Worm (Caenorhabditis elegans) whole organism, young adult: ENCODE results near the gene F26A1.4.

Experiments used
- F10E7.11 ChIP-seq: sonication (generic microtip); optimal IDR thresholded peaks from 2 replicates; lab custom pipeline; 2017; ENCODE audit warnings: mild to moderate bottlenecking, missing genetic modification characterization, moderate library complexity, missing compliant biosample characterization
- bed-2 ChIP-seq: fragments of 200-800 bp; sonication (Bioruptor generic); IDR thresholded peaks from 2 replicates; pipeline ENCODE4 v1.3.6; 2022; ENCODE audit warnings: missing genetic modification reagents, missing genetic modification characterization, missing compliant biosample characterization
- ets-4 ChIP-seq: fragments of 200-800 bp; sonication (Bioruptor generic); optimal IDR thresholded peaks from 2 replicates; lab custom pipeline; 2018; ENCODE audit warnings: mild to moderate bottlenecking, missing genetic modification characterization, missing compliant biosample characterization
- let-607 ChIP-seq, 2 experiments: fragments of 200-800 bp in 1 of 2; sonication (Bioruptor generic) in 1 of 2; sonication (generic microtip) in 1 of 2; optimal IDR thresholded peaks; 2 replicates each; lab custom pipeline; 2016 to 2018; ENCODE audit warnings: mild to moderate bottlenecking in 2 of 2, missing compliant biosample characterization in 2 of 2, missing genetic modification characterization in 2 of 2, moderate library complexity in 2 of 2, missing genotype in 1 of 2
- madf-3 ChIP-seq: fragments of 200-800 bp; sonication (Bioruptor generic); IDR thresholded peaks from 2 replicates; pipeline ENCODE4 v1.3.6; 2022; ENCODE audit warnings: missing genetic modification reagents, missing genetic modification characterization, missing compliant biosample characterization
- madf-6 ChIP-seq: fragments of 200-800 bp; sonication (Bioruptor generic); IDR thresholded peaks from 2 replicates; pipeline ENCODE4 v1.3.6; 2022; ENCODE audit warnings: missing genetic modification reagents, missing genetic modification characterization, missing compliant biosample characterization
- nhr-80 ChIP-seq: sonication (generic microtip); optimal IDR thresholded peaks from 2 replicates; lab custom pipeline; 2016; ENCODE audit warnings: missing genetic modification characterization, missing compliant biosample characterization
- pha-4 ChIP-seq: fragments of 150-350 bp; sonication (generic microtip); optimal IDR thresholded peaks from 2 replicates; lab custom pipeline; 2014; ENCODE audit warnings: missing biosample characterization, missing genetic modification reagents, missing genetic modification characterization
- rcor-1 ChIP-seq: fragments of 200-800 bp; sonication (Bioruptor generic); IDR thresholded peaks from 2 replicates; pipeline ENCODE4 v1.3.6; 2022; ENCODE audit warnings: missing genetic modification reagents, missing genetic modification characterization, missing compliant biosample characterization
- snpc-1.1 ChIP-seq: sonication (generic microtip); optimal IDR thresholded peaks from 2 replicates; lab custom pipeline; 2017; ENCODE audit warnings: missing genetic modification characterization, mild to moderate bottlenecking, missing compliant biosample characterization, antibody characterized with exemption, moderate library complexity, missing genotype, missing genetic modification reagents; ENCODE audit not compliant: insufficient read depth
- snpc-4 ChIP-seq, 5 experiments: fragments of 150-350 bp in 1 of 5; sonication (generic microtip) in 4 of 5; optimal IDR thresholded peaks; 2 replicates each; lab custom pipeline; 2014 to 2018; ENCODE audit warnings: missing genetic modification characterization in 5 of 5, missing biosample characterization in 3 of 5, antibody characterized with exemption in 2 of 5, mild to moderate bottlenecking in 2 of 5, missing compliant biosample characterization in 2 of 5, missing genotype in 2 of 5, moderate library complexity in 2 of 5, missing genetic modification reagents in 1 of 5
- tbp1 ChIP-seq: fragments of 200-800 bp; sonication (Bioruptor generic); optimal IDR thresholded peaks from 2 replicates; lab custom pipeline; 2018; ENCODE audit warnings: mild to moderate bottlenecking, missing genetic modification characterization, missing compliant biosample characterization

ce11 chrIII:4826606-4827005 is 9.3 kb downstream of the F26A1.4 start, which contains the start of gene F26A1.3:
- TF ChIP-seq snpc-4 (GFP tag; optimal IDR thresholded peaks at IDR 0.05; lab: Kevin White, UChicago) (no peak), snpc-4 (tag; optimal IDR thresholded peaks at IDR 0.05; lab: Kevin White, UChicago) (no peak), tbp1 (GFP tag; lab: Kevin White, UChicago) (no peak), nhr-80 (no peak), madf-3 (GFP tag; lab: Robert Waterston, UW) (no peak), rcor-1 (GFP tag; lab: Robert Waterston, UW) (no peak), F10E7.11 (tag; lab: Kevin White, UChicago) (no peak), bed-2 (GFP tag; lab: Robert Waterston, UW) (no peak), ets-4 (GFP tag; lab: Kevin White, UChicago) (no peak), snpc-1.1 (tag; lab: Kevin White, UChicago) (no peak), pha-4 (tag; lab: Kevin White, UChicago) (no peak), let-607 (tag; optimal IDR thresholded peaks at IDR 0.05; lab: Kevin White, UChicago) (no peak), madf-6 (GFP tag; lab: Robert Waterston, UW) (no peak)
